Worm (Caenorhabditis elegans) whole organism, L1 larva: Measurements from ENCODE around the gene T20B12.4.

Source experiments
- C34B4.2 ChIP-seq: sonication (generic microtip); optimal IDR thresholded peaks from 2 replicates; lab custom pipeline; 2017; ENCODE audit warnings: mild to moderate bottlenecking, missing genetic modification characterization, missing compliant biosample characterization
- Y116A8C.19 ChIP-seq: sonication (generic microtip); optimal IDR thresholded peaks from 2 replicates; lab custom pipeline; 2016; ENCODE audit warnings: missing compliant biosample characterization, missing genetic modification characterization, borderline replicate concordance
- aha-1 ChIP-seq: fragments of 150-350 bp; optimal IDR thresholded peaks from 2 replicates; lab custom pipeline; 2014; ENCODE audit warnings: missing biosample characterization, missing genetic modification characterization
- alr-1 ChIP-seq: fragments of 200-800 bp; sonication (Bioruptor generic); optimal IDR thresholded peaks from 2 replicates; lab custom pipeline; 2018; ENCODE audit warnings: borderline replicate concordance, mild to moderate bottlenecking, missing genetic modification characterization, missing compliant biosample characterization
- ceh-63 ChIP-seq: fragments of 200-800 bp; sonication (Bioruptor generic); optimal IDR thresholded peaks from 2 replicates; lab custom pipeline; 2018; ENCODE audit warnings: mild to moderate bottlenecking, missing genetic modification characterization, missing compliant biosample characterization
- ceh-8 ChIP-seq: fragments of 200-800 bp; sonication (Bioruptor generic); optimal IDR thresholded peaks from 2 replicates; lab custom pipeline; 2018; ENCODE audit warnings: mild to moderate bottlenecking, missing genetic modification characterization, moderate library complexity, missing compliant biosample characterization
- ceh-88 ChIP-seq: fragments of 200-800 bp; sonication (Bioruptor generic); IDR thresholded peaks from 2 replicates; pipeline ENCODE4 v1.3.6; 2022; ENCODE audit warnings: missing genetic modification characterization, missing compliant biosample characterization
- ceh-90 ChIP-seq: sonication (generic microtip); optimal IDR thresholded peaks from 2 replicates; lab custom pipeline; 2016; ENCODE audit warnings: missing genetic modification characterization, missing compliant biosample characterization
- egl-27 ChIP-seq, 2 experiments: fragments of 150-350 bp in 1 of 2; sonication (generic microtip); optimal IDR thresholded peaks; 3 replicates each; lab custom pipeline; 2017 to 2018; ENCODE audit warnings: missing biosample characterization in 2 of 2, missing genetic modification characterization in 2 of 2, missing genetic modification reagents in 2 of 2
- elt-2 ChIP-seq: sonication (generic microtip); optimal IDR thresholded peaks from 2 replicates; lab custom pipeline; 2016; ENCODE audit warnings: missing genetic modification characterization, mild to moderate bottlenecking, inconsistent platforms, missing compliant biosample characterization, missing genetic modification reagents
- elt-3 ChIP-seq, 6 experiments: fragments of 150-350 bp in 1 of 6; sonication (generic microtip); optimal IDR thresholded peaks; 2 replicates each; lab custom pipeline; 2017 to 2018; ENCODE audit warnings: missing biosample characterization in 6 of 6, missing genetic modification characterization in 6 of 6, inconsistent platforms in 1 of 6
- fkh-4 ChIP-seq: sonication (generic microtip); optimal IDR thresholded peaks from 2 replicates; lab custom pipeline; 2016; ENCODE audit warnings: missing compliant biosample characterization, missing genetic modification characterization, borderline replicate concordance
- fos-1 ChIP-seq: fragments of 150-350 bp; optimal IDR thresholded peaks from 2 replicates; lab custom pipeline; 2014; ENCODE audit warnings: missing biosample characterization, missing genetic modification characterization
- grh-1 ChIP-seq: fragments of 200-800 bp; sonication (Bioruptor generic); IDR thresholded peaks from 2 replicates; pipeline ENCODE4 v1.3.6; 2022; ENCODE audit warnings: missing genetic modification reagents, missing genetic modification characterization, missing compliant biosample characterization
- hlh-17 ChIP-seq: fragments of 200-800 bp; sonication (Bioruptor generic); optimal IDR thresholded peaks from 2 replicates; lab custom pipeline; 2018; ENCODE audit warnings: missing genetic modification characterization, mild to moderate bottlenecking, missing compliant biosample characterization, moderate library complexity, borderline replicate concordance
- hpl-2 ChIP-seq: fragments of 150-350 bp; optimal IDR thresholded peaks from 2 replicates; lab custom pipeline; 2014; ENCODE audit warnings: missing biosample characterization, missing genetic modification reagents, missing genetic modification characterization
- irx-1 ChIP-seq: sonication (generic microtip); optimal IDR thresholded peaks from 2 replicates; lab custom pipeline; 2016; ENCODE audit warnings: missing genetic modification characterization, missing compliant biosample characterization
- isw-1 ChIP-seq: fragments of 200-800 bp; sonication (Bioruptor generic); IDR thresholded peaks from 2 replicates; pipeline ENCODE4 v1.3.6; 2022; ENCODE audit warnings: missing genetic modification characterization, missing compliant biosample characterization
- lin-13 ChIP-seq: fragments of 150-350 bp; optimal IDR thresholded peaks from 2 replicates; lab custom pipeline; 2014; ENCODE audit warnings: missing biosample characterization, missing genetic modification reagents, missing genetic modification characterization
- lin-35 ChIP-seq, 2 experiments: fragments of 150-350 bp; optimal IDR thresholded peaks; 2 replicates each; lab custom pipeline; 2014; ENCODE audit warnings: missing biosample characterization in 2 of 2, missing genetic modification characterization in 2 of 2, missing genetic modification reagents in 2 of 2
- lir-3 ChIP-seq: sonication (generic microtip); optimal IDR thresholded peaks from 2 replicates; lab custom pipeline; 2016; ENCODE audit warnings: mild to moderate bottlenecking, missing genetic modification characterization, moderate library complexity, missing compliant biosample characterization; ENCODE audit not compliant: poor library complexity
- lsy-2 ChIP-seq, 2 experiments: fragments of 150-350 bp; optimal IDR thresholded peaks; 2 replicates each; lab custom pipeline; 2014; ENCODE audit warnings: missing biosample characterization in 2 of 2, missing genetic modification characterization in 2 of 2
- mef-2 ChIP-seq: fragments of 150-350 bp; optimal IDR thresholded peaks from 2 replicates; lab custom pipeline; 2014; ENCODE audit warnings: missing biosample characterization, missing genetic modification characterization
- mep-1 ChIP-seq: fragments of 150-350 bp; optimal IDR thresholded peaks from 2 replicates; lab custom pipeline; 2014; ENCODE audit warnings: missing biosample characterization, missing genetic modification characterization
- nhr-12 ChIP-seq: sonication (generic microtip); optimal IDR thresholded peaks from 2 replicates; lab custom pipeline; 2017; ENCODE audit warnings: missing biosample characterization, missing genetic modification characterization
- nhr-19 ChIP-seq: fragments of 200-800 bp; sonication (Bioruptor generic); conservative IDR thresholded peaks from 2 replicates; pipeline ENCODE4 v1.3.6; 2022; ENCODE audit warnings: missing genetic modification characterization, missing compliant biosample characterization
- nhr-20 ChIP-seq: sonication (generic microtip); optimal IDR thresholded peaks from 2 replicates; lab custom pipeline; 2016; ENCODE audit warnings: mild to moderate bottlenecking, missing genetic modification characterization, missing compliant biosample characterization
- nhr-237 ChIP-seq: fragments of 150-350 bp; optimal IDR thresholded peaks from 2 replicates; lab custom pipeline; 2014; ENCODE audit warnings: missing biosample characterization, missing genetic modification characterization
- nhr-28 ChIP-seq: fragments of 150-350 bp; optimal IDR thresholded peaks from 2 replicates; lab custom pipeline; 2014; ENCODE audit warnings: missing biosample characterization, missing genetic modification characterization
- nhr-47 ChIP-seq: sonication (generic microtip); optimal IDR thresholded peaks from 2 replicates; lab custom pipeline; 2016; ENCODE audit warnings: mild to moderate bottlenecking, missing genetic modification characterization, moderate library complexity, missing compliant biosample characterization
- nhr-77 ChIP-seq: fragments of 150-350 bp; optimal IDR thresholded peaks from 2 replicates; lab custom pipeline; 2014; ENCODE audit warnings: missing biosample characterization, missing genetic modification characterization
- nhr-84 ChIP-seq: sonication (generic microtip); optimal IDR thresholded peaks from 2 replicates; lab custom pipeline; 2017; ENCODE audit warnings: missing biosample characterization, missing genetic modification characterization
- nhr-85 ChIP-seq: sonication (generic microtip); peaks from one replicate; lab custom pipeline; 2016; ENCODE audit warnings: missing genetic modification characterization, inconsistent platforms, missing compliant biosample characterization
- pag-3 ChIP-seq: sonication (generic microtip); optimal IDR thresholded peaks from 2 replicates; lab custom pipeline; 2017; ENCODE audit warnings: missing genetic modification characterization, mild to moderate bottlenecking, missing compliant biosample characterization, antibody characterized with exemption, borderline replicate concordance; ENCODE audit not compliant: insufficient read depth
- pqm-1 ChIP-seq: sonication (generic microtip); optimal IDR thresholded peaks from 3 replicates; lab custom pipeline; 2017; ENCODE audit warnings: missing biosample characterization, missing genetic modification characterization
- rnt-1 ChIP-seq: sonication (generic microtip); optimal IDR thresholded peaks from 2 replicates; lab custom pipeline; 2016; ENCODE audit warnings: mild to moderate bottlenecking, missing genetic modification characterization, moderate library complexity, missing compliant biosample characterization
- snpc-4 ChIP-seq: fragments of 150-350 bp; optimal IDR thresholded peaks from 2 replicates; lab custom pipeline; 2014; ENCODE audit warnings: missing biosample characterization, missing genetic modification characterization
- sox-4 ChIP-seq: sonication (generic microtip); optimal IDR thresholded peaks from 2 replicates; lab custom pipeline; 2016; ENCODE audit warnings: missing genetic modification characterization, missing compliant biosample characterization
- sptf-1 ChIP-seq: fragments of 150-350 bp; optimal IDR thresholded peaks from 2 replicates; lab custom pipeline; 2014; ENCODE audit warnings: missing biosample characterization, missing genetic modification characterization
- swsn-7 ChIP-seq: sonication (generic microtip); optimal IDR thresholded peaks from 2 replicates; lab custom pipeline; 2016; ENCODE audit warnings: missing genetic modification characterization, missing compliant biosample characterization
- tbx-2 ChIP-seq: sonication (generic microtip); optimal IDR thresholded peaks from 2 replicates; lab custom pipeline; 2016; ENCODE audit warnings: missing genetic modification characterization, missing compliant biosample characterization
- unc-130 ChIP-seq: fragments of 150-350 bp; optimal IDR thresholded peaks from 2 replicates; lab custom pipeline; 2017; ENCODE audit warnings: missing biosample characterization, missing genetic modification characterization, inconsistent platforms
- unc-30 ChIP-seq: sonication (generic microtip); optimal IDR thresholded peaks from 2 replicates; lab custom pipeline; 2017; ENCODE audit warnings: missing biosample characterization, missing genetic modification characterization
- unc-86 ChIP-seq: sonication (generic microtip); optimal IDR thresholded peaks from 2 replicates; lab custom pipeline; 2016; ENCODE audit warnings: missing genetic modification characterization, missing compliant biosample characterization
- unc-98 ChIP-seq: fragments of 200-800 bp; sonication (Bioruptor generic); IDR thresholded peaks from 2 replicates; pipeline ENCODE4 v1.3.6; 2022; ENCODE audit warnings: missing genetic modification characterization, missing compliant biosample characterization
- vab-15 ChIP-seq: sonication (generic microtip); optimal IDR thresholded peaks from 2 replicates; lab custom pipeline; 2017; ENCODE audit warnings: missing genotype, mild to moderate bottlenecking, missing genetic modification characterization, missing compliant biosample characterization
- xbp-1 ChIP-seq: sonication (generic microtip); optimal IDR thresholded peaks from 2 replicates; lab custom pipeline; 2016; ENCODE audit warnings: missing genetic modification characterization, missing compliant biosample characterization
- zag-1 ChIP-seq: fragments of 150-350 bp; optimal IDR thresholded peaks from 2 replicates; lab custom pipeline; 2014; ENCODE audit warnings: missing biosample characterization, missing genetic modification characterization
- ztf-11 ChIP-seq, 2 experiments: sonication (generic microtip); optimal IDR thresholded peaks; 2 replicates each; lab custom pipeline; 2016 to 2017; ENCODE audit warnings: missing genetic modification characterization in 2 of 2, missing biosample characterization in 1 of 2, missing compliant biosample characterization in 1 of 2
- ztf-4 ChIP-seq: fragments of 150-350 bp; optimal IDR thresholded peaks from 2 replicates; lab custom pipeline; 2014; ENCODE audit warnings: missing biosample characterization, missing genetic modification characterization

Gene T20B12.4

DNA sequence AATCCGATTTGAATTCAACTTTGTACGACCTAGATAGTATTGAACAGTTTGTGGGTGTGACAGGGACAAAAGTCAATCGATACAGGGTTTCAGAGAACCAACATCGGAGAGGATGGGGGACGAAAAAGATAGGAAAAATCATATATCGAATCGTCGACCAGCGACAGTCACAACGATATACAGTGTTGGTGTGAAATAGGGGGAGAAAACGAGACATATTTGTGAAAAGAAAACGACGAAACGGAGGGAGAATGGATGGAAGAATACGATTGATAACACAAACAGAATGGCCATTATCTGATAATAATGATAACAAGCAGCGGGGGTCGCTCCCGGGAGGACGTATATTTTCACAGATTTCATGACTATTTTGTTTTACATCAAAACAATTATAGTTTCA, 7.9 kb downstream of the T20B12.4 start (continued):
- TF ChIP-seq nhr-20 (peak; percentile 47), pqm-1 (tag; lab: Kevin White, UChicago) (peak; percentile 60), unc-86 (tag; lab: Kevin White, UChicago) (no peak), elt-3 (tag; optimal IDR thresholded peaks at IDR 0.05; lab: Kevin White, UChicago) (peak in 4 of 6 experiments; percentile 67 to 94 (median 78))

ce11 chrIII:7376143-7376802, 8.8 kb downstream of the T20B12.4 start:
- TF ChIP-seq swsn-7 (tag; lab: Kevin White, UChicago) (peak; percentile 68), irx-1 (peak; percentile 64), ceh-90 (tag; lab: Kevin White, UChicago) (no peak), nhr-47 (tag; lab: Kevin White, UChicago) (peak; percentile 79), lin-13 (GFP tag; lab: Kevin White, UChicago) (peak; percentile 38), egl-27 (tag; optimal IDR thresholded peaks at IDR 0.05; lab: Kevin White, UChicago) (peak in 1 of 2 experiments; percentile 17), Y116A8C.19 (tag; lab: Kevin White, UChicago) (no peak), fos-1 (tag; lab: Kevin White, UChicago) (no peak), ceh-63 (GFP tag; lab: Kevin White, UChicago) (no peak), tbx-2 (tag; lab: Kevin White, UChicago) (peak; percentile 79), vab-15 (tag; lab: Kevin White, UChicago) (peak; percentile 33), nhr-77 (tag; lab: Kevin White, UChicago) (peak; percentile 4), zag-1 (tag; lab: Kevin White, UChicago) (no peak), C34B4.2 (tag; lab: Kevin White, UChicago) (no peak), mep-1 (tag; lab: Kevin White, UChicago) (peak; percentile 90), mef-2 (tag; lab: Kevin White, UChicago) (no peak), isw-1 (GFP tag; lab: Robert Waterston, UW) (no peak), unc-130 (peak; percentile 17), unc-98 (GFP tag; lab: Robert Waterston, UW) (no peak), nhr-237 (peak; percentile 13), nhr-84 (tag; lab: Kevin White, UChicago) (no peak), aha-1 (no peak), nhr-20 (peak; percentile 95), hlh-17 (GFP tag; lab: Kevin White, UChicago) (no peak), nhr-28 (tag; lab: Kevin White, UChicago) (no peak), ztf-4 (tag; lab: Kevin White, UChicago) (peak; percentile 87), hpl-2 (GFP tag; lab: Kevin White, UChicago) (peak; percentile 31), rnt-1 (no peak), alr-1 (no peak), lin-35 (GFP tag; optimal IDR thresholded peaks at IDR 0.05; lab: Kevin White, UChicago) (peak; percentile 36 to 85), unc-86 (tag; lab: Kevin White, UChicago) (no peak), ceh-88 (GFP tag; lab: Robert Waterston, UW) (no peak), ztf-11 (tag; optimal IDR thresholded peaks at IDR 0.05; lab: Kevin White, UChicago) (no peak), snpc-4 (tag; lab: Kevin White, UChicago) (no peak), nhr-12 (tag; lab: Kevin White, UChicago) (no peak), sptf-1 (tag; lab: Kevin White, UChicago) (no peak), nhr-85 (peak; percentile 98), xbp-1 (tag; lab: Kevin White, UChicago) (peak; percentile 87), nhr-19 (GFP tag; lab: Robert Waterston, UW) (peak; percentile 73), lsy-2 (tag; optimal IDR thresholded peaks at IDR 0.05; lab: Kevin White, UChicago) (peak; percentile 55 to 64), grh-1 (GFP tag; lab: Robert Waterston, UW) (peak; percentile 89), sox-4 (no peak), pag-3 (tag; lab: Kevin White, UChicago) (no peak), fkh-4 (tag; lab: Kevin White, UChicago) (no peak), elt-2 (no peak), ceh-8 (GFP tag; lab: Kevin White, UChicago) (peak; percentile 18), unc-30 (tag; lab: Kevin White, UChicago) (no peak), lir-3 (tag; lab: Kevin White, UChicago) (peak; percentile 52)
